Worm (Caenorhabditis elegans) whole organism, young adult: Measurements from ENCODE around the gene T05A7.7.

Experiments used
- ceh-79 ChIP-seq: sonication (generic microtip); optimal IDR thresholded peaks from 2 replicates; lab custom pipeline; 2017; ENCODE audit warnings: mild to moderate bottlenecking, missing genetic modification characterization, missing compliant biosample characterization

Gene T05A7.7

ce11 chrII:4631479-4631878, 49.8 kb downstream of the T05A7.7 start (continued):
- TF ChIP-seq ceh-79 (tag; lab: Kevin White, UChicago): no peak
